Worm (Caenorhabditis elegans): ENCODE measurements around the gene sem-5.

The sem-5 gene

DNA sequence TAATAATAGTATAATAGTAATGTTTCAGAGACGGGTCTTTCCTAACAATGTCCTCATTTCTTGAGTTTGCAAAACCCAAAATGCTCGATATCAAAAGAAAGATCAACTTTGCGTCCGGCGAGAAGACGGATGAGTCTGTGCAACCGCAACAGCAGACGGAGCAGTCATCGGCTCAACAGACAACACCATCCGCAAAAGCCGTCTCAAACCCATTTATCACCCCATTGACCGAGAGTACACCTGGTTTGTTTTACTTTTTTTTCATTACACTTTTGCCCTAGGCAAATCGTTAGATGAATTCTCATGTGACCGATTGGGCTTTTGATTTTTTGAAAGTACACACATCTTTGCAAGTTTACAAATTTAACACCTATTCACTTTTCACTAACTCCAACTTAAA is 7.2 kb downstream of the sem-5 start, which contains the start of gene dct-1:
dct-1 (plus strand) TSS at position 27 of the 400 bp plus-strand sequence.
- TF ChIP-seq sdz-12 (GFP tag; optimal IDR thresholded peaks at IDR 0.05): peak; percentile 17
- no peak for TF ChIP-seq egl-27 (tag; optimal IDR thresholded peaks at IDR 0.05)
- no peak for TF ChIP-seq dpl-1 (GFP tag; optimal IDR thresholded peaks at IDR 0.05)
- TF ChIP-seq hlh-30 (tag; optimal IDR thresholded peaks at IDR 0.05; ENCODE audit: insufficient read depth): peak; percentile 31
- TF ChIP-seq hlh-11 (tag; optimal IDR thresholded peaks at IDR 0.05): peak; percentile 57
- peak in 1 of 2 experiments; percentile 60 for TF ChIP-seq daf-16 (GFP tag; optimal IDR thresholded peaks at IDR 0.05)
- TF ChIP-seq daf-16 (tag; optimal IDR thresholded peaks at IDR 0.05): no peak
- TF ChIP-seq aha-1 (tag): peak; percentile 65
- TF ChIP-seq ceh-20 (GFP tag; IDR thresholded peaks at IDR 0.05): no peak
- no peak for TF ChIP-seq F49E8.2 (tag; optimal IDR thresholded peaks at IDR 0.05; ENCODE audit: borderline replicate concordance)
- TF ChIP-seq attf-4 (tag; optimal IDR thresholded peaks at IDR 0.05): no peak
- peak; percentile 7 for TF ChIP-seq mep-1 (tag; optimal IDR thresholded peaks at IDR 0.05)
- no peak for TF ChIP-seq lin-38 (GFP tag; IDR thresholded peaks at IDR 0.05)
- no peak for TF ChIP-seq nhr-237 (tag; optimal IDR thresholded peaks at IDR 0.05)

DNA sequence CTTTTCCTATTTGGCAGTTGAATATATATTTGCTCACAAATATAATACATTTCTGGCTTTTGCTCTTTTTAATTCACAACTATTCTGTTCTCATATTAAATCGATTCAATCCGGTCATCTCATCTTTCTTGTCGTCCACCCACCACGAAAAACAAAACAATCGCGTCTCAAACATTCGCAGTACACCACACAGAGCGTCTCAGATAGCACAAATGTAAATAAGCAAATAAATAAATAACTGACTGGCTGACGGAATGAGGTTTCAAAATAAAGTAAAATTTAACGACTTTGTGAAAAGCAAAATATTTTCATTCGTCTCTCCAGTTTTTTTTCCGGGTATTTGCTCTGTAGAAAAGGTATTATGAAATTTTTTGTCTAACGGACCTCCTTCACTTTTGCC is 7.8 kb downstream of the sem-5 start:
- no peak for TF ChIP-seq pha-4 (GFP tag; IDR thresholded peaks at IDR 0.05)
- TF ChIP-seq pha-4 (tag; optimal IDR thresholded peaks at IDR 0.05): peak; percentile 58
- no peak for TF ChIP-seq hmg-1.1 (GFP tag; IDR thresholded peaks at IDR 0.05)
- peak in 1 of 2 experiments; percentile 35 for TF ChIP-seq daf-16 (GFP tag; optimal IDR thresholded peaks at IDR 0.05)
- TF ChIP-seq daf-16 (tag; optimal IDR thresholded peaks at IDR 0.05): peak; percentile 30

DNA sequence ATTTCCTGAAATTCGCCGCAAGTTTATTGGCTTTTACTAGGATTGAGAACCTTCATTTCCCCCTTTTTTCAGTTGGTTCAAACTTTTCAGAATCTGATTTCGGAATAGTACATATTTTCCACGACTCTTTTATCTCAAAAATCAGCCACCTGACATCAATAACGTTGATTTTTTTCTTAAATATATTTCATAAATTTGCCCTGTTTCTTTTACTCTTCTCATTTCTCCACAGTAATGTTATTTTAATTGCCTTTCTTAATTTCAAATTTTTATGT is 8.5 kb downstream of the sem-5 start:
- TF ChIP-seq ctbp-1 (GFP tag; IDR thresholded peaks at IDR 0.05) (no peak), aha-1 (tag) (peak; percentile 93), lin-13 (GFP tag; optimal IDR thresholded peaks at IDR 0.05) (no peak), mxl-3 (GFP tag; optimal IDR thresholded peaks at IDR 0.05) (peak; percentile 8), sdz-12 (GFP tag; optimal IDR thresholded peaks at IDR 0.05) (no peak), egl-27 (tag; optimal IDR thresholded peaks at IDR 0.05) (no peak)

DNA sequence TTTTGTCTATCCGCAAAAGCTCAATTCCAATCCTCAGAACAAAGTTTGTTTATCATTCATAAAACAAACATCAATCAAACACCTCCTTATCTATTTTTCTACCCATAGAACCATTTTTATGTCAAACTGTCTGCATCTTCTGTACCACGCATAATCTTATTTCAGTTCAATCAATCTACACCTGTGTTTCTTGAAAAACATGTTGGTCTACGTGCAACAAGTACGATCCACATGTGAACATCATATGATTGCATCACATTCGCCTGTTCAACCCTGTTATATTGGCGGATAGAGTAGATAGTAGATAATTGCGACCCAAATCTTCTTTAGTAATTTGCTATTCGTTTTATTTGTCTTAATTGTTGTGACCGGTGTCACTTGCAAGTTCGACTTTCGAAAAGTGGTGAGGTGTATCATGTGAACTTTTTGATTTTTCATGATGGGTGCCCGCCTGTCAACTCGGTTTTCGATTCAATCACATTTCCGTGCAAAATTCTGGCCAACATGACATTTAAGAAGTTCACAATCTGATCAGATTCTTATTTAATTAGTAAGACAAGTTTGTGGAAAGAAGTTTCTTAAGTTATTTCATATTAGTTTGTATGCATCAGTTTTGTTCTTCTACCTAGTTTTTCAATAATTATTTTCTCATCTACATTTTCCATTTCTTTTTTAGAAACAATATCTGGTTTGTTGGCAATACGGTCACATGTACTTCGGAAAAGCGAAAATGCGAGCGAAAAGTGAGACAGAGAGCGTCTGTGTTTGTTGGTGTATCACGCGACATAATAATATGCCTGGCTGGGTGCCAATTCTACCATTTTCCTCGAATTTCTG is 9.1 kb downstream of the sem-5 start:
- TF ChIP-seq lin-29 (GFP tag; IDR thresholded peaks at IDR 0.05) (no peak), daf-12 (tag; optimal IDR thresholded peaks at IDR 0.05) (no peak), snpc-1.2 (GFP tag; IDR thresholded peaks at IDR 0.05) (no peak), mes-2 (tag; optimal IDR thresholded peaks at IDR 0.05; ENCODE audit: poor library complexity, severe bottlenecking) (no peak), nhr-10 (tag; optimal IDR thresholded peaks at IDR 0.05) (no peak), T26A8.4 (GFP tag; IDR thresholded peaks at IDR 0.05) (0 out of 2 replicates have a peak, but pooled peaks have one; percentile 40), dve-1 (tag; optimal IDR thresholded peaks at IDR 0.05; ENCODE audit: insufficient read depth) (peak; percentile 75), egl-43 (GFP tag; IDR thresholded peaks at IDR 0.05) (no peak), zip-2 (tag; optimal IDR thresholded peaks at IDR 0.05) (no peak), mxl-2 (GFP tag; conservative IDR thresholded peaks at IDR 0.05) (no peak), pha-4 (GFP tag; IDR thresholded peaks at IDR 0.05) (no peak), pha-4 (tag; optimal IDR thresholded peaks at IDR 0.05) (no peak), F10B5.3 (tag; optimal IDR thresholded peaks at IDR 0.05) (no peak), dpl-1 (GFP tag; optimal IDR thresholded peaks at IDR 0.05) (peak; percentile 16), F49E8.2 (tag; optimal IDR thresholded peaks at IDR 0.05; ENCODE audit: borderline replicate concordance) (no peak), ztf-11 (tag; optimal IDR thresholded peaks at IDR 0.05) (no peak), F26F4.8 (GFP tag; conservative IDR thresholded peaks at IDR 0.05) (no peak), nhr-25 (tag; optimal IDR thresholded peaks at IDR 0.05; ENCODE audit: borderline replicate concordance, insufficient read depth) (no peak), daf-16 (GFP tag; optimal IDR thresholded peaks at IDR 0.05) (peak in 1 of 2 experiments; percentile 66), daf-16 (tag; optimal IDR thresholded peaks at IDR 0.05) (peak; percentile 96), aly-2 (tag; optimal IDR thresholded peaks at IDR 0.05) (no peak), lin-39 (tag; optimal IDR thresholded peaks at IDR 0.05) (no peak), F44E2.7 (GFP tag; IDR thresholded peaks at IDR 0.05) (no peak), php-3 (GFP tag; IDR thresholded peaks at IDR 0.05) (peak; percentile 59; the same call in 1 of the 2 replicates), vab-7 (GFP tag; IDR thresholded peaks at IDR 0.05) (no peak), Y105C5A.15 (GFP tag; IDR thresholded peaks at IDR 0.05) (no peak), hlh-30 (tag; optimal IDR thresholded peaks at IDR 0.05; ENCODE audit: insufficient read depth) (peak; percentile 78), R02D3.7 (tag; optimal IDR thresholded peaks at IDR 0.05) (no peak), ces-1 (GFP tag; optimal IDR thresholded peaks at IDR 0.05) (no peak), nhr-41 (GFP tag; IDR thresholded peaks at IDR 0.05) (no peak)
